Fruit fly (Drosophila melanogaster) ovary, adult (tissue): ENCODE measurements around the gene Cyp12c1.

Experiments used
- CG17801 ChIP-seq: fragments of 200-800 bp; optimal IDR thresholded peaks from 2 replicates; lab custom pipeline; 2019; ENCODE audit warnings: missing biosample characterization, mild to moderate bottlenecking, missing genetic modification characterization, moderate library complexity; ENCODE audit not compliant: partially characterized antibody

Cyp12c1 gene

dm6 chr3L:18640584-18641527, 45.3 kb downstream of the Cyp12c1 start:
- peak; percentile 38 for TF ChIP-seq CG17801

- no peak for TF ChIP-seq CG17801
Measured at dm6 chr3L:18638487-18638886, 47.6 kb downstream of the Cyp12c1 start.

dm6 chr3L:18638043-18638442, 48.1 kb downstream of the Cyp12c1 start:
- no peak for TF ChIP-seq CG17801

dm6 chr3L:18637348-18637747, 48.8 kb downstream of the Cyp12c1 start:
- TF ChIP-seq CG17801: no peak

- TF ChIP-seq CG17801: no peak
Measured at dm6 chr3L:18636782-18637181, 49.3 kb downstream of the Cyp12c1 start.

dm6 chr3L:18634792-18635471, 51.2 kb downstream of the Cyp12c1 start:
- peak; percentile 60 for TF ChIP-seq CG17801
